Fruit fly (Drosophila melanogaster) whole organism, embryonic: ENCODE data around the gene TyrRS.

Source experiments
- B-H1 ChIP-seq: fragments of 200-800 bp; sonication (Bioruptor generic); IDR thresholded peaks from 3 replicates; pipeline ENCODE4 v1.3.6; 2022; ENCODE audit warnings: missing biosample characterization, missing genetic modification characterization
- B-H2 ChIP-seq: fragments of 200-800 bp; sonication (Bioruptor generic); optimal IDR thresholded peaks from 2 replicates; lab custom pipeline; 2018; ENCODE audit warnings: missing biosample characterization, mild to moderate bottlenecking, missing genetic modification characterization
- CG10321 ChIP-seq: fragments of 200-800 bp; sonication (Bioruptor generic); IDR thresholded peaks from 2 replicates; pipeline ENCODE4 v1.3.6; 2022; ENCODE audit warnings: missing biosample characterization, missing genetic modification characterization
- CG10543 ChIP-seq: fragments of 200-800 bp; sonication (Bioruptor generic); optimal IDR thresholded peaks from 3 replicates; lab custom pipeline; 2017; ENCODE audit warnings: missing biosample characterization, mild to moderate bottlenecking, missing genetic modification characterization, moderate library complexity
- CG1233 ChIP-seq: fragments of 200-800 bp; sonication (Bioruptor generic); optimal IDR thresholded peaks from 4 replicates; lab custom pipeline; 2018; ENCODE audit warnings: missing biosample characterization, mild to moderate bottlenecking, missing genetic modification characterization
- CG14667 ChIP-seq: fragments of 200-800 bp; sonication (Bioruptor generic); IDR thresholded peaks from 2 replicates; pipeline ENCODE4 v1.3.6; 2022; ENCODE audit warnings: missing biosample characterization, missing genetic modification characterization
- CG15601 ChIP-seq: fragments of 200-800 bp; sonication (Bioruptor generic); optimal IDR thresholded peaks from 3 replicates; lab custom pipeline; 2019; ENCODE audit warnings: missing biosample characterization, mild to moderate bottlenecking, missing genetic modification characterization, moderate library complexity
- CG17829 ChIP-seq: fragments of 200-800 bp; optimal IDR thresholded peaks from 2 replicates; lab custom pipeline; 2019; ENCODE audit warnings: missing biosample characterization, mild to moderate bottlenecking, missing genetic modification characterization, moderate library complexity
- CG1832 ChIP-seq: fragments of 200-800 bp; sonication (Bioruptor generic); optimal IDR thresholded peaks from 2 replicates; lab custom pipeline; 2017; ENCODE audit warnings: missing biosample characterization, mild to moderate bottlenecking, missing genetic modification characterization, inconsistent platforms
- CG2129 ChIP-seq: fragments of 200-800 bp; sonication (Bioruptor generic); IDR thresholded peaks from 2 replicates; pipeline ENCODE4 v1.3.6; 2022; ENCODE audit warnings: missing biosample characterization, missing genetic modification characterization; ENCODE audit not compliant: partially characterized antibody
- CG30020 ChIP-seq: fragments of 200-800 bp; optimal IDR thresholded peaks from 2 replicates; lab custom pipeline; 2019; ENCODE audit warnings: missing biosample characterization, mild to moderate bottlenecking, missing genetic modification characterization, moderate library complexity
- CG30431 ChIP-seq: fragments of 200-800 bp; sonication (Bioruptor generic); optimal IDR thresholded peaks from 2 replicates; lab custom pipeline; 2017; ENCODE audit warnings: missing biosample characterization, missing genetic modification characterization
- CG3847 ChIP-seq: fragments of 200-800 bp; sonication (Bioruptor generic); IDR thresholded peaks from 2 replicates; pipeline ENCODE4 v1.3.6; 2022; ENCODE audit warnings: missing biosample characterization, missing genetic modification characterization
- CG7357 ChIP-seq: fragments of 200-800 bp; sonication (Bioruptor generic); IDR thresholded peaks from 3 replicates; pipeline ENCODE4 v1.3.6; 2022; ENCODE audit warnings: missing biosample characterization, missing genetic modification characterization
- CG9437 ChIP-seq: fragments of 200-800 bp; sonication (Bioruptor generic); optimal IDR thresholded peaks from 2 replicates; lab custom pipeline; 2018; ENCODE audit warnings: missing biosample characterization, mild to moderate bottlenecking, missing genetic modification characterization
- CG9797 ChIP-seq: fragments of 200-800 bp; sonication (Bioruptor generic); optimal IDR thresholded peaks from 3 replicates; lab custom pipeline; 2018; ENCODE audit warnings: missing biosample characterization, mild to moderate bottlenecking, missing genetic modification characterization
- Camta ChIP-seq: fragments of 200-800 bp; sonication (Bioruptor generic); optimal IDR thresholded peaks from 2 replicates; lab custom pipeline; 2016; ENCODE audit warnings: missing biosample characterization, missing genetic modification characterization
- Dek ChIP-seq: fragments of 200-800 bp; sonication (Bioruptor generic); optimal IDR thresholded peaks from 3 replicates; lab custom pipeline; 2019; ENCODE audit warnings: missing biosample characterization, mild to moderate bottlenecking, missing genetic modification characterization, moderate library complexity
- Dfd ChIP-seq, 2 experiments: fragments of >200 bp; optimal IDR thresholded peaks; 2 replicates each; lab custom pipeline; 2017; ENCODE audit warnings: missing biosample characterization in 2 of 2, missing genetic modification characterization in 2 of 2
- GATAe ChIP-seq: fragments of 200-800 bp; sonication (Bioruptor generic); conservative IDR thresholded peaks from 2 replicates; pipeline ENCODE4 v1.3.6; 2022; ENCODE audit warnings: missing biosample characterization, missing genetic modification characterization
- Lhr ChIP-seq: fragments of 200-800 bp; sonication (Bioruptor generic); optimal IDR thresholded peaks from 3 replicates; lab custom pipeline; 2017; ENCODE audit warnings: mild to moderate bottlenecking, missing biosample characterization, missing genetic modification reagents, missing genetic modification characterization
- NC2β ChIP-seq: fragments of 200-800 bp; sonication (Bioruptor generic); optimal IDR thresholded peaks from 2 replicates; lab custom pipeline; 2016; ENCODE audit warnings: missing biosample characterization, missing genetic modification characterization
- NfI ChIP-seq: fragments of 200-800 bp; sonication (Bioruptor generic); optimal IDR thresholded peaks from 3 replicates; lab custom pipeline; 2018; ENCODE audit warnings: missing biosample characterization, mild to moderate bottlenecking, missing genetic modification characterization, moderate library complexity
- Ravus ChIP-seq: fragments of 200-800 bp; sonication (Bioruptor generic); IDR thresholded peaks from 2 replicates; pipeline ENCODE4 v1.3.6; 2022; ENCODE audit warnings: missing biosample characterization, missing genetic modification characterization
- Ssrp ChIP-seq: fragments of 200-800 bp; sonication (Bioruptor generic); optimal IDR thresholded peaks from 2 replicates; lab custom pipeline; 2018; ENCODE audit warnings: missing biosample characterization, mild to moderate bottlenecking, missing genetic modification characterization, moderate library complexity
- ac ChIP-seq: fragments of 200-800 bp; sonication (Bioruptor generic); optimal IDR thresholded peaks from 3 replicates; lab custom pipeline; 2017; ENCODE audit warnings: missing biosample characterization, mild to moderate bottlenecking, missing genetic modification characterization
- al ChIP-seq: fragments of 200-800 bp; sonication (Bioruptor generic); IDR thresholded peaks from 2 replicates; pipeline ENCODE4 v1.3.6; 2022; ENCODE audit warnings: missing biosample characterization, missing genetic modification characterization
- aop ChIP-seq: fragments of 200-800 bp; sonication (Bioruptor generic); IDR thresholded peaks from 2 replicates; pipeline ENCODE4 v1.3.6; 2022; ENCODE audit warnings: missing biosample characterization, missing genetic modification characterization
- ap ChIP-seq: fragments of 200-800 bp; sonication (Bioruptor generic); IDR thresholded peaks from 2 replicates; pipeline ENCODE4 v1.3.6; 2022; ENCODE audit warnings: missing biosample characterization, missing genetic modification characterization
- bab2 ChIP-seq: fragments of 200-800 bp; sonication (Bioruptor generic); optimal IDR thresholded peaks from 2 replicates; lab custom pipeline; 2016; ENCODE audit warnings: missing biosample characterization, missing genetic modification characterization
- chinmo ChIP-seq: fragments of 200-800 bp; sonication (Bioruptor generic); IDR thresholded peaks from 4 replicates; pipeline ENCODE4 v1.3.6; 2022; ENCODE audit warnings: missing biosample characterization, missing genetic modification characterization; ENCODE audit not compliant: partially characterized antibody
- crp ChIP-seq, 2 experiments: fragments of 200-800 bp; sonication (Bioruptor generic); optimal IDR thresholded peaks; 2 replicates in 1 of 2; 3 replicates in 1 of 2; lab custom pipeline; 2017; ENCODE audit warnings: missing biosample characterization in 2 of 2, missing genetic modification characterization in 2 of 2, mild to moderate bottlenecking in 1 of 2, moderate library complexity in 1 of 2
- fd3F ChIP-seq: fragments of 200-800 bp; sonication (Bioruptor generic); optimal IDR thresholded peaks from 2 replicates; lab custom pipeline; 2018; ENCODE audit warnings: missing biosample characterization, mild to moderate bottlenecking, missing genetic modification characterization, moderate library complexity
- ham ChIP-seq: fragments of 200-800 bp; sonication (Bioruptor generic); IDR thresholded peaks from 2 replicates; pipeline ENCODE4 v1.3.6; 2022; ENCODE audit warnings: missing biosample characterization, missing genetic modification characterization
- mld ChIP-seq: fragments of 200-800 bp; sonication (Bioruptor generic); IDR thresholded peaks from 3 replicates; pipeline ENCODE4 v1.3.6; 2022; ENCODE audit warnings: missing biosample characterization, missing genetic modification characterization; ENCODE audit not compliant: partially characterized antibody
- nerfin-2 ChIP-seq: fragments of 200-800 bp; sonication (Bioruptor generic); IDR thresholded peaks from 2 replicates; pipeline ENCODE4 v1.3.6; 2022; ENCODE audit warnings: missing biosample characterization, missing genetic modification characterization; ENCODE audit not compliant: partially characterized antibody
- nom ChIP-seq: fragments of 200-800 bp; sonication (Bioruptor generic); optimal IDR thresholded peaks from 2 replicates; lab custom pipeline; 2017; ENCODE audit warnings: missing biosample characterization, missing genetic modification characterization, mild to moderate bottlenecking, moderate library complexity, missing genetic modification reagents
- onecut ChIP-seq: fragments of 200-800 bp; sonication (Bioruptor generic); IDR thresholded peaks from 2 replicates; pipeline ENCODE4 v1.3.6; 2022; ENCODE audit warnings: missing biosample characterization, missing genetic modification characterization
- pan ChIP-seq, 4 experiments: fragments of >200 bp in 3 of 4; fragments of 200-800 bp in 1 of 4; sonication (Bioruptor generic) in 1 of 4; optimal IDR thresholded peaks in 3 of 4; IDR thresholded peaks in 1 of 4; 2 replicates each; pipeline versions ENCODE4 v1.3.6 to Lab custom; 2017 to 2022; ENCODE audit warnings: missing biosample characterization in 2 of 4, missing genetic modification characterization in 2 of 4, mixed read lengths in 1 of 4
- psq ChIP-seq: fragments of 200-800 bp; sonication (Bioruptor generic); optimal IDR thresholded peaks from 2 replicates; lab custom pipeline; 2017; ENCODE audit warnings: missing biosample characterization, missing genetic modification characterization
- run ChIP-seq: fragments of 200-800 bp; sonication (Bioruptor generic); optimal IDR thresholded peaks from 3 replicates; lab custom pipeline; 2018; ENCODE audit warnings: missing biosample characterization, mild to moderate bottlenecking, missing genetic modification characterization
- sens ChIP-seq: fragments of 200-800 bp; sonication (Bioruptor generic); peaks from one replicate; lab custom pipeline; 2016; ENCODE audit warnings: missing biosample characterization, missing genetic modification characterization
- tup ChIP-seq: fragments of 200-800 bp; sonication (Bioruptor generic); optimal IDR thresholded peaks from 2 replicates; lab custom pipeline; 2016; ENCODE audit warnings: missing biosample characterization, mild to moderate bottlenecking, missing genetic modification characterization, moderate library complexity
- vfl ChIP-seq: fragments of 200-800 bp; sonication (Bioruptor generic); optimal IDR thresholded peaks from 2 replicates; lab custom pipeline; 2016; ENCODE audit warnings: missing biosample characterization, missing genetic modification characterization
- wek ChIP-seq: fragments of 200-800 bp; sonication (Bioruptor generic); optimal IDR thresholded peaks from 3 replicates; lab custom pipeline; 2018; ENCODE audit warnings: missing biosample characterization, mild to moderate bottlenecking, missing genetic modification characterization, moderate library complexity
- z ChIP-seq: fragments of 200-800 bp; sonication (Bioruptor generic); IDR thresholded peaks from 3 replicates; pipeline ENCODE4 v1.3.6; 2022; ENCODE audit warnings: missing biosample characterization, missing genetic modification characterization
- zen2 ChIP-seq: fragments of 200-800 bp; sonication (Bioruptor generic); IDR thresholded peaks from 3 replicates; pipeline ENCODE4 v1.3.6; 2022; ENCODE audit warnings: missing biosample characterization, missing genetic modification characterization; ENCODE audit not compliant: partially characterized antibody
- zf30C ChIP-seq: fragments of 200-800 bp; sonication (Bioruptor generic); optimal IDR thresholded peaks from 3 replicates; lab custom pipeline; 2018; ENCODE audit warnings: missing biosample characterization, mild to moderate bottlenecking, missing genetic modification characterization

Gene TyrRS

dm6 chr3L:16381184-16381797 is 37.8 kb downstream of the TyrRS start, which contains the start of gene Agpat4 (continued):
- TF ChIP-seq wek (peak; percentile 89), ac (no peak), bab2 (no peak), CG9797 (peak; percentile 62), ap (no peak)

dm6 chr3L:16380770-16381169 is 38.3 kb downstream of the TyrRS start:
- TF ChIP-seq Dek = peak; percentile 74
- TF ChIP-seq NC2β (GFP tag; lab: Kevin White, UChicago) = peak; percentile 14
- TF ChIP-seq sens (GFP tag; lab: Kevin White, UChicago) = peak; percentile 90
- no peak for TF ChIP-seq z (GFP tag; lab: Robert Waterston, UW)
- TF ChIP-seq chinmo = no peak
- no peak for TF ChIP-seq ham (GFP tag; lab: Robert Waterston, UW)
- TF ChIP-seq CG2129 (GFP tag; lab: Robert Waterston, UW) = no peak
- TF ChIP-seq nerfin-2 = no peak
- no peak for TF ChIP-seq CG10321
- peak; percentile 40 for TF ChIP-seq Camta (GFP tag; lab: Kevin White, UChicago)
- TF ChIP-seq fd3F = peak; percentile 64
- TF ChIP-seq Ssrp (tag; lab: Kevin White, UChicago) = peak; percentile 59
- no peak for TF ChIP-seq mld (GFP tag; lab: Robert Waterston, UW)
- TF ChIP-seq psq (GFP tag; lab: Kevin White, UChicago) = no peak
- no peak for TF ChIP-seq CG1832 (GFP tag; lab: Kevin White, UChicago)
- TF ChIP-seq nom = no peak
- no peak for TF ChIP-seq zen2 (GFP tag; lab: Robert Waterston, UW)
- TF ChIP-seq CG30431 (GFP tag; lab: Kevin White, UChicago) = no peak
- no peak for TF ChIP-seq zf30C
- TF ChIP-seq crp (GFP tag; optimal IDR thresholded peaks at IDR 0.05; lab: Kevin White, UChicago) = no peak
- peak; percentile 62 for TF ChIP-seq B-H2
- TF ChIP-seq CG10543 (GFP tag; lab: Kevin White, UChicago) = peak; percentile 74
- no peak for TF ChIP-seq B-H1 (GFP tag; lab: Robert Waterston, UW)
- TF ChIP-seq onecut = no peak
- TF ChIP-seq run (tag; lab: Kevin White, UChicago) = peak; percentile 31
- TF ChIP-seq al (GFP tag; lab: Robert Waterston, UW) = peak; percentile 58
- no peak for TF ChIP-seq Lhr (GFP tag; lab: Kevin White, UChicago)
- TF ChIP-seq CG1233 (GFP tag; lab: Kevin White, UChicago) = peak; percentile 48
- TF ChIP-seq CG14667 (GFP tag; lab: Robert Waterston, UW) = peak; percentile 44; the same call in 1 of the 2 replicates
- TF ChIP-seq pan (optimal IDR thresholded peaks at IDR 0.05; lab: Kevin White, UChicago) = no peak
- TF ChIP-seq pan (GFP tag; optimal IDR thresholded peaks at IDR 0.05 in 1 of 2, IDR thresholded peaks at IDR 0.05 in 1 of 2) = peak in 1 of 2 experiments; percentile 54
- TF ChIP-seq CG30020 = peak; percentile 8
- peak; percentile 48 for TF ChIP-seq CG15601 (tag; lab: Kevin White, UChicago)
- peak; percentile 23 for TF ChIP-seq vfl (GFP tag; lab: Kevin White, UChicago)
- TF ChIP-seq NfI = peak; percentile 69
- TF ChIP-seq tup (GFP tag; lab: Kevin White, UChicago) = no peak
- TF ChIP-seq Dfd (GFP tag; optimal IDR thresholded peaks at IDR 0.05; lab: Kevin White, UChicago) = no peak
- peak; percentile 66 for TF ChIP-seq CG17829 (tag; lab: Kevin White, UChicago)
- peak; percentile 50; the same call in 1 of the 2 replicates for TF ChIP-seq CG3847 (GFP tag; lab: Robert Waterston, UW)
- TF ChIP-seq aop (GFP tag; lab: Robert Waterston, UW) = no peak
- peak; percentile 54 for TF ChIP-seq CG9437 (GFP tag; lab: Kevin White, UChicago)
- TF ChIP-seq GATAe (GFP tag; lab: Robert Waterston, UW) = no peak
- TF ChIP-seq CG7357 (GFP tag; lab: Robert Waterston, UW) = no peak
- TF ChIP-seq ac = no peak
- TF ChIP-seq Ravus = no peak
